Fruit fly (Drosophila melanogaster) whole organism, embryonic: ENCODE measurements around the gene Tusp.

Source experiments
- B-H1 ChIP-seq: fragments of 200-800 bp; sonication (Bioruptor generic); IDR thresholded peaks from 3 replicates; pipeline ENCODE4 v1.3.6; 2022; ENCODE audit warnings: missing biosample characterization, missing genetic modification characterization
- Blimp-1 ChIP-seq: fragments of 200-800 bp; sonication (Bioruptor generic); optimal IDR thresholded peaks from 3 replicates; lab custom pipeline; 2018; ENCODE audit warnings: missing biosample characterization, missing genetic modification characterization, mild to moderate bottlenecking, moderate library complexity, missing genetic modification reagents
- CG10209 ChIP-seq: fragments of 200-800 bp; sonication (Bioruptor generic); optimal IDR thresholded peaks from 3 replicates; lab custom pipeline; 2017; ENCODE audit warnings: missing biosample characterization, mild to moderate bottlenecking, missing genetic modification characterization, missing genetic modification reagents
- CG10274 ChIP-seq: fragments of 200-800 bp; sonication (Bioruptor generic); optimal IDR thresholded peaks from 3 replicates; lab custom pipeline; 2017; ENCODE audit warnings: missing biosample characterization, mild to moderate bottlenecking, missing genetic modification characterization
- CG10654 ChIP-seq: fragments of 200-800 bp; sonication (Bioruptor generic); optimal IDR thresholded peaks from 2 replicates; lab custom pipeline; 2016; ENCODE audit warnings: missing biosample characterization, missing genetic modification characterization
- CG12299 ChIP-seq: fragments of 200-800 bp; sonication (Bioruptor generic); optimal IDR thresholded peaks from 2 replicates; lab custom pipeline; 2018; ENCODE audit warnings: missing biosample characterization, mild to moderate bottlenecking, missing genetic modification characterization
- CG12391 ChIP-seq: fragments of 200-800 bp; sonication (Bioruptor generic); optimal IDR thresholded peaks from 3 replicates; lab custom pipeline; 2018; ENCODE audit warnings: missing biosample characterization, mild to moderate bottlenecking, missing genetic modification characterization, moderate library complexity
- CG13287 ChIP-seq: fragments of 200-800 bp; sonication (Bioruptor generic); IDR thresholded peaks from 2 replicates; pipeline ENCODE4 v1.3.6; 2022; ENCODE audit warnings: missing biosample characterization, missing genetic modification characterization; ENCODE audit not compliant: partially characterized antibody
- CG14860 ChIP-seq: fragments of 200-800 bp; sonication (Bioruptor generic); IDR thresholded peaks from 3 replicates; pipeline ENCODE4 v1.3.6; 2022; ENCODE audit warnings: missing biosample characterization, missing genetic modification characterization; ENCODE audit not compliant: partially characterized antibody
- CG16815 ChIP-seq: fragments of 200-800 bp; sonication (Bioruptor generic); optimal IDR thresholded peaks from 3 replicates; lab custom pipeline; 2017; ENCODE audit warnings: missing biosample characterization, mild to moderate bottlenecking, missing genetic modification characterization
- CG2116 ChIP-seq: fragments of 200-800 bp; sonication (Bioruptor generic); optimal IDR thresholded peaks from 3 replicates; lab custom pipeline; 2018; ENCODE audit warnings: missing biosample characterization, mild to moderate bottlenecking, missing genetic modification characterization
- CG2199 ChIP-seq: fragments of 200-800 bp; sonication (Bioruptor generic); IDR thresholded peaks from 3 replicates; pipeline ENCODE4 v1.3.6; 2022; ENCODE audit warnings: missing biosample characterization, missing genetic modification characterization
- CG30431 ChIP-seq: fragments of 200-800 bp; sonication (Bioruptor generic); optimal IDR thresholded peaks from 2 replicates; lab custom pipeline; 2017; ENCODE audit warnings: missing biosample characterization, missing genetic modification characterization
- CG32767 ChIP-seq: fragments of 200-800 bp; sonication (Bioruptor generic); IDR thresholded peaks from 2 replicates; pipeline ENCODE4 v1.3.6; 2022; ENCODE audit warnings: missing biosample characterization, missing genetic modification characterization
- CG34422 ChIP-seq: fragments of 200-800 bp; sonication (Bioruptor generic); IDR thresholded peaks from 3 replicates; pipeline ENCODE4 v1.3.6; 2022; ENCODE audit warnings: missing biosample characterization, missing genetic modification characterization
- CG5245 ChIP-seq: fragments of 200-800 bp; sonication (Bioruptor generic); optimal IDR thresholded peaks from 3 replicates; lab custom pipeline; 2016; ENCODE audit warnings: missing biosample characterization, missing genetic modification characterization
- CG6683 ChIP-seq: fragments of 200-800 bp; sonication (Bioruptor generic); optimal IDR thresholded peaks from 2 replicates; lab custom pipeline; 2017; ENCODE audit warnings: missing biosample characterization, mild to moderate bottlenecking, missing genetic modification characterization, missing genetic modification reagents
- CG6765 ChIP-seq: fragments of 200-800 bp; sonication (Bioruptor generic); optimal IDR thresholded peaks from 3 replicates; lab custom pipeline; 2017; ENCODE audit warnings: missing biosample characterization, mild to moderate bottlenecking, missing genetic modification characterization
- CG6813 ChIP-seq: fragments of 200-800 bp; sonication (Bioruptor generic); optimal IDR thresholded peaks from 2 replicates; lab custom pipeline; 2017; ENCODE audit warnings: missing biosample characterization, missing genetic modification characterization, mild to moderate bottlenecking, moderate library complexity, missing genetic modification reagents
- CG7556 ChIP-seq: fragments of 200-800 bp; sonication (Bioruptor generic); optimal IDR thresholded peaks from 2 replicates; lab custom pipeline; 2017; ENCODE audit warnings: missing biosample characterization, mild to moderate bottlenecking, missing genetic modification characterization
- CG8388 ChIP-seq: fragments of 200-800 bp; sonication (Bioruptor generic); optimal IDR thresholded peaks from 2 replicates; lab custom pipeline; 2019; ENCODE audit warnings: missing biosample characterization, mild to moderate bottlenecking, missing genetic modification characterization, moderate library complexity
- CG9437 ChIP-seq: fragments of 200-800 bp; sonication (Bioruptor generic); optimal IDR thresholded peaks from 2 replicates; lab custom pipeline; 2018; ENCODE audit warnings: missing biosample characterization, mild to moderate bottlenecking, missing genetic modification characterization
- CG9727 ChIP-seq: fragments of 200-800 bp; sonication (Bioruptor generic); optimal IDR thresholded peaks from 3 replicates; lab custom pipeline; 2017; ENCODE audit warnings: missing biosample characterization, mild to moderate bottlenecking, missing genetic modification characterization
- D ChIP-seq, 2 experiments: fragments of 200-800 bp in 1 of 2; fragments of >200 bp in 1 of 2; sonication (Bioruptor generic) in 1 of 2; optimal IDR thresholded peaks; 2 replicates in 1 of 2; 3 replicates in 1 of 2; lab custom pipeline; 2017; ENCODE audit warnings: mild to moderate bottlenecking in 1 of 2, missing biosample characterization in 1 of 2, missing genetic modification characterization in 1 of 2, missing genetic modification reagents in 1 of 2
- Dip3 ChIP-seq: fragments of 200-800 bp; sonication (Bioruptor generic); optimal IDR thresholded peaks from 3 replicates; lab custom pipeline; 2016; ENCODE audit warnings: missing biosample characterization, missing genetic modification characterization
- Drgx ChIP-seq: fragments of 200-800 bp; sonication (Bioruptor generic); IDR thresholded peaks from 2 replicates; pipeline ENCODE4 v1.3.6; 2022; ENCODE audit warnings: missing biosample characterization, missing genetic modification characterization
- E2f2 ChIP-seq: fragments of 200-800 bp; sonication (Bioruptor generic); IDR thresholded peaks from 2 replicates; pipeline ENCODE4 v1.3.6; 2022; ENCODE audit warnings: missing biosample characterization, missing genetic modification characterization
- NC2α ChIP-seq: fragments of 200-800 bp; sonication (Bioruptor generic); optimal IDR thresholded peaks from 2 replicates; lab custom pipeline; 2016; ENCODE audit warnings: missing biosample characterization, missing genetic modification characterization
- Neu2 ChIP-seq: fragments of 200-800 bp; sonication (Bioruptor generic); optimal IDR thresholded peaks from 3 replicates; lab custom pipeline; 2016; ENCODE audit warnings: missing biosample characterization, missing genetic modification characterization, borderline replicate concordance
- Nf-YB ChIP-seq: fragments of 200-800 bp; sonication (Bioruptor generic); optimal IDR thresholded peaks from 3 replicates; lab custom pipeline; 2019; ENCODE audit warnings: missing biosample characterization, mild to moderate bottlenecking, missing genetic modification characterization, moderate library complexity
- Oli ChIP-seq: fragments of 200-800 bp; sonication (Bioruptor generic); optimal IDR thresholded peaks from 2 replicates; lab custom pipeline; 2018; ENCODE audit warnings: missing biosample characterization, mild to moderate bottlenecking, missing genetic modification characterization, moderate library complexity
- Poxn ChIP-seq: fragments of 200-800 bp; sonication (Bioruptor generic); IDR thresholded peaks from 2 replicates; pipeline ENCODE4 v1.3.6; 2022; ENCODE audit warnings: missing biosample characterization, missing genetic modification characterization
- Six4 ChIP-seq: fragments of 200-800 bp; sonication (Bioruptor generic); optimal IDR thresholded peaks from 2 replicates; lab custom pipeline; 2016; ENCODE audit warnings: missing biosample characterization, missing genetic modification characterization
- Sox102F ChIP-seq: fragments of 200-800 bp; sonication (Bioruptor generic); optimal IDR thresholded peaks from 2 replicates; lab custom pipeline; 2018; ENCODE audit warnings: missing biosample characterization, mild to moderate bottlenecking, missing genetic modification characterization, moderate library complexity
- ap ChIP-seq: fragments of 200-800 bp; sonication (Bioruptor generic); IDR thresholded peaks from 2 replicates; pipeline ENCODE4 v1.3.6; 2022; ENCODE audit warnings: missing biosample characterization, missing genetic modification characterization
- az2 ChIP-seq: fragments of 200-800 bp; sonication (Bioruptor generic); optimal IDR thresholded peaks from 3 replicates; lab custom pipeline; 2016; ENCODE audit warnings: missing biosample characterization, missing genetic modification characterization
- bsh ChIP-seq, 2 experiments: fragments of 200-800 bp; sonication (Bioruptor generic); optimal IDR thresholded peaks; 2 replicates each; lab custom pipeline; 2017 to 2018; ENCODE audit warnings: mild to moderate bottlenecking in 2 of 2, missing biosample characterization in 2 of 2, missing genetic modification characterization in 2 of 2, moderate library complexity in 1 of 2
- disco-r ChIP-seq: fragments of 200-800 bp; sonication (Bioruptor generic); optimal IDR thresholded peaks from 2 replicates; lab custom pipeline; 2016; ENCODE audit warnings: missing biosample characterization, missing genetic modification characterization
- ewg ChIP-seq: fragments of 200-800 bp; sonication (Bioruptor generic); optimal IDR thresholded peaks from 3 replicates; lab custom pipeline; 2017; ENCODE audit warnings: mild to moderate bottlenecking, missing biosample characterization, missing genetic modification reagents, missing genetic modification characterization
- fd96Cb ChIP-seq: fragments of 200-800 bp; sonication (Bioruptor generic); optimal IDR thresholded peaks from 2 replicates; lab custom pipeline; 2018; ENCODE audit warnings: missing biosample characterization, mild to moderate bottlenecking, missing genetic modification characterization, moderate library complexity
- salm ChIP-seq: fragments of 200-800 bp; sonication (Bioruptor generic); optimal IDR thresholded peaks from 2 replicates; lab custom pipeline; 2018; ENCODE audit warnings: missing biosample characterization, mild to moderate bottlenecking, missing genetic modification characterization
- shn ChIP-seq: fragments of 200-800 bp; sonication (Bioruptor generic); optimal IDR thresholded peaks from 3 replicates; lab custom pipeline; 2016; ENCODE audit warnings: missing biosample characterization, missing genetic modification characterization
- tio ChIP-seq: fragments of 200-800 bp; sonication (Bioruptor generic); optimal IDR thresholded peaks from 2 replicates; lab custom pipeline; 2017; ENCODE audit warnings: missing biosample characterization, missing genetic modification characterization, inconsistent platforms
- unpg ChIP-seq: fragments of 200-800 bp; sonication (Bioruptor generic); optimal IDR thresholded peaks from 3 replicates; lab custom pipeline; 2018; ENCODE audit warnings: missing biosample characterization, mild to moderate bottlenecking, missing genetic modification characterization, moderate library complexity
- zen ChIP-seq: fragments of 200-800 bp; sonication (Bioruptor generic); optimal IDR thresholded peaks from 3 replicates; lab custom pipeline; 2018; ENCODE audit warnings: missing biosample characterization, mild to moderate bottlenecking, missing genetic modification characterization, moderate library complexity
- zfh1 ChIP-seq: fragments of 200-800 bp; sonication (Bioruptor generic); IDR thresholded peaks from 3 replicates; pipeline ENCODE4 v1.3.6; 2022; ENCODE audit warnings: missing biosample characterization, missing genetic modification characterization

The Tusp gene

DNA sequence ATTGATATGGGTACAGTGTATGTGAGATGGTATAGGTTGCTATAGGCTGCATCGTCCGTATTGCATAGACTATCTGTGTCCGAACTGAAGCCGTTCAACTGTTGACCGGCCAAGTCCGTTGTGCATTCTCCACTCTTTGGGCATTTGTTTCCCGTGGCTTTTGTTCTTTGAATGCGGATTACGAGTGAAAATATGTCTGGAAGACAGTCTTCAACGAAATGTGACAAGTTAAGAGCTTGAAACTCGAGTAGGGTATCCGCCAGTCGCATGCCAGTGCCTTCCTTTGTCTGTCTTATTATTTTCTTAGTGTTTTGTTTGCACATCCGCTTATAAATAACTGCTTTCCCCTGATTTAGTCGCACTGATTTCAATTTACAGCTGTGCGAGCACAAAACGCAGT is 4.0 kb upstream of the Tusp start:
- no peak for TF ChIP-seq CG32767 (GFP tag; lab: Robert Waterston, UW)
- TF ChIP-seq B-H1 (GFP tag; lab: Robert Waterston, UW): no peak
- TF ChIP-seq zen (tag; lab: Kevin White, UChicago): no peak
- TF ChIP-seq Neu2 (GFP tag; lab: Kevin White, UChicago): no peak
- TF ChIP-seq disco-r: no peak
- TF ChIP-seq Drgx (GFP tag; lab: Robert Waterston, UW): 0 out of 2 replicates have a peak, but pooled peaks have one; percentile 42

DNA sequence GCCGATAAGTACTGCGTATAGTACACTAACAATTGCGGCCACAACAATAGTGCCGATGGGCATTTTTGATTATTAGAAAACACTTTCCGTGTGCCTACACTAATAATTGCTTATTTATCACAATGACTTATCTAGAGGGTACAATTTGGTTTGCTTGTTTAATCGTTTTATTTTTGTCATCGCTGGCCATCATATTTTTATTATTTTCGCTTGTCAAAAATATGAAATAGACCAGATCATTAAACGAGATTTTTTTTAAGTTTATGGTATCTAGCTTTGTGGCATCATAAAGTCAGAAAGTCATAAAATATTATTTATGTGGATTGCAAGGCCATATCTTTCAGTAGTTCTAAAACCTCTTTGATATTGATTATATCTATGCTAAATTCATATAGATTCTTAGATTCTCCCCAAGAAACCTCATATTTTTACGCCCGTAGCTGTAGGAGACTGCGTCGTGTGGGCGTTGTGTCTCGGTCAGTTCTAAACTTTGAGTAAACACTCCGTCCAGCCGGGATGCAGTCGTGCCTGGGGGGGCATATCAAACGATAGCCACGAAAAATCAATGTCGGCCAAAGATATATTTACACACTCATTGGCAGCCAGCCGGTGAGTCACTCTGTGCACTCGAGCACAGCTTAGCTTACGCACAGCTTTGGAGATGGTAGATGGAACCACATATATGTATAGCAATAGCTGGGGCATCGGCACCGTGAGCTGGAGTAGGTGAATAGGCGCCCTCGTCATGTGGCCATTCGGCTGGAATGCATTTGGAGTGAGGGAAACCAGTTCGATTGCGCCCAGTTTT is 2.8 kb upstream of the Tusp start:
- no peak for TF ChIP-seq CG2116 (GFP tag; lab: Kevin White, UChicago)
- no peak for TF ChIP-seq E2f2 (GFP tag; lab: Robert Waterston, UW)
- TF ChIP-seq CG5245: no peak
- TF ChIP-seq CG9437 (GFP tag; lab: Kevin White, UChicago): peak; percentile 38
- peak; percentile 46 for TF ChIP-seq Oli (tag; lab: Kevin White, UChicago)
- TF ChIP-seq Sox102F (GFP tag; lab: Kevin White, UChicago): peak; percentile 9
- no peak for TF ChIP-seq D (optimal IDR thresholded peaks at IDR 0.05; lab: Kevin White, UChicago)
- TF ChIP-seq D (GFP tag; optimal IDR thresholded peaks at IDR 0.05; lab: Kevin White, UChicago): peak; percentile 29
- TF ChIP-seq tio: no peak
- no peak for TF ChIP-seq NC2α (GFP tag; lab: Kevin White, UChicago)
- peak; percentile 8 for TF ChIP-seq CG16815
- peak; percentile 4 for TF ChIP-seq CG6765 (GFP tag; lab: Kevin White, UChicago)
- peak; percentile 21 for TF ChIP-seq Blimp-1 (GFP tag; lab: Kevin White, UChicago)
- peak; percentile 21 for TF ChIP-seq Dip3 (GFP tag; lab: Kevin White, UChicago)
- no peak for TF ChIP-seq CG10654
- 0 out of 3 replicates have a peak, but pooled peaks have one; percentile 22 for TF ChIP-seq zfh1 (GFP tag; lab: Robert Waterston, UW)
- TF ChIP-seq ap (GFP tag; lab: Robert Waterston, UW): no peak
- TF ChIP-seq Poxn (GFP tag; lab: Robert Waterston, UW): no peak
- TF ChIP-seq CG6813 (GFP tag; lab: Kevin White, UChicago): peak; percentile 10
- no peak for TF ChIP-seq CG13287 (GFP tag; lab: Robert Waterston, UW)
- peak; percentile 32 for TF ChIP-seq CG12391 (tag; lab: Kevin White, UChicago)
- peak; percentile 53 for TF ChIP-seq CG7556 (GFP tag; lab: Kevin White, UChicago)
- TF ChIP-seq shn (GFP tag; lab: Kevin White, UChicago): peak; percentile 2
- TF ChIP-seq CG10274 (GFP tag; lab: Kevin White, UChicago): no peak
- peak; percentile 48 for TF ChIP-seq CG9727 (GFP tag; lab: Kevin White, UChicago)
- TF ChIP-seq CG12299 (tag; lab: Kevin White, UChicago): no peak
- TF ChIP-seq salm: no peak
- no peak for TF ChIP-seq ewg (GFP tag; lab: Kevin White, UChicago)
- peak; percentile 35 for TF ChIP-seq Six4
- no peak for TF ChIP-seq Nf-YB (GFP tag; lab: Kevin White, UChicago)
- TF ChIP-seq CG34422: no peak
- TF ChIP-seq fd96Cb: peak; percentile 42
- TF ChIP-seq CG14860 (GFP tag; lab: Robert Waterston, UW): no peak
- no peak for TF ChIP-seq CG6683
- peak; percentile 10 for TF ChIP-seq CG8388 (GFP tag; lab: Kevin White, UChicago)
- TF ChIP-seq CG2199 (GFP tag; lab: Robert Waterston, UW): peak; percentile 91; the same call in 2 of the 3 replicates
- TF ChIP-seq CG10209 (GFP tag; lab: Kevin White, UChicago): peak; percentile 19
- peak; percentile 9 for TF ChIP-seq CG30431
- peak; percentile 2 for TF ChIP-seq az2 (GFP tag; lab: Kevin White, UChicago)
- TF ChIP-seq unpg (GFP tag; lab: Kevin White, UChicago): peak; percentile 56
- peak; percentile 12 to 54 for TF ChIP-seq bsh (GFP tag; optimal IDR thresholded peaks at IDR 0.05; lab: Kevin White, UChicago)
